Worm (Caenorhabditis elegans) whole organism, L1 larva: ENCODE measurements around the gene cyn-10.

Experiments used
- aly-2 ChIP-seq: fragments of 150-350 bp; optimal IDR thresholded peaks from 2 replicates; lab custom pipeline; 2014; ENCODE audit warnings: missing biosample characterization, missing genetic modification characterization
- efl-3 ChIP-seq: fragments of 200-800 bp; sonication (Bioruptor generic); optimal IDR thresholded peaks from 2 replicates; lab custom pipeline; 2018; ENCODE audit warnings: mild to moderate bottlenecking, missing genetic modification characterization, missing compliant biosample characterization
- fos-1 ChIP-seq: fragments of 150-350 bp; optimal IDR thresholded peaks from 2 replicates; lab custom pipeline; 2014; ENCODE audit warnings: missing biosample characterization, missing genetic modification characterization
- lin-35 ChIP-seq, 2 experiments: fragments of 150-350 bp; optimal IDR thresholded peaks; 2 replicates each; lab custom pipeline; 2014; ENCODE audit warnings: missing biosample characterization in 2 of 2, missing genetic modification characterization in 2 of 2, missing genetic modification reagents in 2 of 2
- nhr-20 ChIP-seq: sonication (generic microtip); optimal IDR thresholded peaks from 2 replicates; lab custom pipeline; 2016; ENCODE audit warnings: mild to moderate bottlenecking, missing genetic modification characterization, missing compliant biosample characterization
- pqm-1 ChIP-seq: sonication (generic microtip); optimal IDR thresholded peaks from 3 replicates; lab custom pipeline; 2017; ENCODE audit warnings: missing biosample characterization, missing genetic modification characterization
- skn-1 ChIP-seq: fragments of 150-350 bp; optimal IDR thresholded peaks from 2 replicates; lab custom pipeline; 2014; ENCODE audit warnings: missing biosample characterization, missing genetic modification characterization
- sup-37 ChIP-seq: fragments of 200-800 bp; sonication (Bioruptor generic); optimal IDR thresholded peaks from 2 replicates; lab custom pipeline; 2018; ENCODE audit warnings: mild to moderate bottlenecking, missing genetic modification characterization, missing compliant biosample characterization
- tlp-1 ChIP-seq: fragments of 150-350 bp; optimal IDR thresholded peaks from 2 replicates; lab custom pipeline; 2014; ENCODE audit warnings: missing biosample characterization, missing genetic modification characterization
- unc-30 ChIP-seq: sonication (generic microtip); optimal IDR thresholded peaks from 2 replicates; lab custom pipeline; 2017; ENCODE audit warnings: missing biosample characterization, missing genetic modification characterization
- unc-86 ChIP-seq: sonication (generic microtip); optimal IDR thresholded peaks from 2 replicates; lab custom pipeline; 2016; ENCODE audit warnings: missing genetic modification characterization, missing compliant biosample characterization

- TF ChIP-seq lin-35 (GFP tag; optimal IDR thresholded peaks at IDR 0.05; lab: Kevin White, UChicago) (no peak), skn-1 (no peak), nhr-20 (no peak), tlp-1 (tag; lab: Kevin White, UChicago) (no peak), fos-1 (tag; lab: Kevin White, UChicago) (no peak), sup-37 (GFP tag; lab: Kevin White, UChicago) (no peak), aly-2 (tag; lab: Kevin White, UChicago) (no peak), efl-3 (GFP tag; lab: Kevin White, UChicago) (no peak), pqm-1 (tag; lab: Kevin White, UChicago) (no peak), unc-30 (tag; lab: Kevin White, UChicago) (no peak), unc-86 (tag; lab: Kevin White, UChicago) (no peak)
Observed at ce11 chrII:6872493-6872892, 40.7 kb downstream of the cyn-10 start, which contains the start of gene C44B7.5.
